Worm (Caenorhabditis elegans): ENCODE measurements around the gene F53G2.1.

DNA sequence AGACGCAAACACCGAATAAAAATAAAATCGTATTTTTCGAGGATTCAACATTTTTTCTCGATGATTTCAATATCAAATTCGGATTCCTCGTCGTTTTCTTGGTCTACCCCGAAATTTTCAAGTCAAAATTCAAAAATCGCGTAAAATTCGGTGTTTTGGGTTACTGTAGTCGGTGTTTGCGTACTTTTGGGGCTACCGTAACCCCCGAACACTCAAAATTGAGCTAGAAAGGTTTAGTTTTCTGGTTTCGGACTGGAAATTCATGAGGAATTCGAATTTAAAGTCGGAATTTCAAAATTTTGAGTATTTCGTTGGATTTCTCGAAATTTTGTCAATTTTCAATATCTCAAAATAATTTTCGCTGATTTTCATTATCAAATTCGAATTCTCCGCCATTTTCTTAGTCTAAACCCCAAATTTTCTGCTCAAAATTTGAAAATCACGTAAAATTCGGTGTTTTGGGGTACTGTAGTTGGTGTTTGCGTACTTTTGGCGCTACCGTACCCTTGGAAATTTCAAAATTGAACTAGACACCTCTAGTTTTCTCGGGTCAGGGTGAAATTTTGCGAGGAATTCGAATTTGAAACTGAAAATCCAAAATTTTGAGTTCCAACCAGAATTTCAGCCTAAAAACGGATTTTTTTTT, 32.4 kb upstream of the F53G2.1 start:
- no peak for TF ChIP-seq ama-1 (optimal IDR thresholded peaks at IDR 0.05)
- no peak for TF ChIP-seq lin-11 (tag; optimal IDR thresholded peaks at IDR 0.05)
- TF ChIP-seq T23F11.4 (GFP tag; optimal IDR thresholded peaks at IDR 0.05), result no peak
- no peak for TF ChIP-seq ceh-45 (GFP tag; IDR thresholded peaks at IDR 0.05)
- no peak for TF ChIP-seq npax-4 (tag; optimal IDR thresholded peaks at IDR 0.05)
- no peak for TF ChIP-seq hlh-13 (GFP tag; optimal IDR thresholded peaks at IDR 0.05)
- no peak for TF ChIP-seq sox-4 (tag; optimal IDR thresholded peaks at IDR 0.05)
- no peak for TF ChIP-seq nhr-11 (tag; optimal IDR thresholded peaks at IDR 0.05)
- no peak for TF ChIP-seq pha-4 (tag; optimal IDR thresholded peaks at IDR 0.05)
- no peak for TF ChIP-seq pat-9 (tag; optimal IDR thresholded peaks at IDR 0.05)
- TF ChIP-seq sox-2 (GFP tag; IDR thresholded peaks at IDR 0.05), result no peak

All from whole organism, late embryonic.